Fruit fly (Drosophila melanogaster) whole organism, prepupa: ENCODE results near the gene a10.

Experiments
- CG10631 ChIP-seq: fragments of 200-800 bp; sonication (Bioruptor generic); optimal IDR thresholded peaks from 2 replicates; lab custom pipeline; 2016; ENCODE audit warnings: missing biosample characterization, missing genetic modification characterization
- CG11294 ChIP-seq: fragments of 200-800 bp; sonication (Bioruptor generic); IDR thresholded peaks from 2 replicates; pipeline ENCODE4 v1.3.6; 2022; ENCODE audit warnings: missing biosample characterization, missing genetic modification characterization
- CG11762 ChIP-seq: fragments of 200-800 bp; sonication (Bioruptor generic); optimal IDR thresholded peaks from 3 replicates; lab custom pipeline; 2016; ENCODE audit warnings: missing biosample characterization, missing genetic modification characterization; ENCODE audit not compliant: insufficient read depth
- CG11902 ChIP-seq: fragments of 200-800 bp; sonication (Bioruptor generic); optimal IDR thresholded peaks from 3 replicates; lab custom pipeline; 2016; ENCODE audit warnings: missing biosample characterization, missing genetic modification characterization
- CG15336 ChIP-seq: fragments of 200-800 bp; sonication (Bioruptor generic); IDR thresholded peaks from 2 replicates; pipeline ENCODE4 v1.3.6; 2022; ENCODE audit warnings: missing biosample characterization, missing genetic modification characterization
- CG32006 ChIP-seq: fragments of 200-800 bp; sonication (Bioruptor generic); optimal IDR thresholded peaks from 3 replicates; lab custom pipeline; 2017; ENCODE audit warnings: missing biosample characterization, mild to moderate bottlenecking, missing genetic modification characterization
- CG34406 ChIP-seq: fragments of 200-800 bp; sonication (Bioruptor generic); optimal IDR thresholded peaks from 3 replicates; lab custom pipeline; 2016; ENCODE audit warnings: missing biosample characterization, missing genetic modification characterization
- CG3919 ChIP-seq: fragments of 200-800 bp; sonication (Bioruptor generic); optimal IDR thresholded peaks from 3 replicates; lab custom pipeline; 2016; ENCODE audit warnings: missing biosample characterization, missing genetic modification characterization
- CG6163 ChIP-seq: fragments of 200-800 bp; sonication (Bioruptor generic); IDR thresholded peaks from 3 replicates; pipeline ENCODE4 v1.3.6; 2022; ENCODE audit warnings: missing biosample characterization, missing genetic modification characterization
- CG6276 ChIP-seq: fragments of 200-800 bp; sonication (Bioruptor generic); optimal IDR thresholded peaks from 2 replicates; lab custom pipeline; 2017; ENCODE audit warnings: missing biosample characterization, mild to moderate bottlenecking, missing genetic modification characterization
- CG6854 ChIP-seq: fragments of 200-800 bp; sonication (Bioruptor generic); optimal IDR thresholded peaks from 2 replicates; lab custom pipeline; 2017; ENCODE audit warnings: missing biosample characterization, mild to moderate bottlenecking, missing genetic modification characterization
- CG7368 ChIP-seq: fragments of 200-800 bp; sonication (Bioruptor generic); optimal IDR thresholded peaks from 3 replicates; lab custom pipeline; 2016; ENCODE audit warnings: missing biosample characterization, missing genetic modification characterization
- CG8119 ChIP-seq: fragments of 200-800 bp; sonication (Bioruptor generic); IDR thresholded peaks from 3 replicates; pipeline ENCODE4 v1.3.6; 2022; ENCODE audit warnings: missing biosample characterization, missing genetic modification characterization
- CG8632 ChIP-seq: fragments of 200-800 bp; sonication (Bioruptor generic); optimal IDR thresholded peaks from 3 replicates; lab custom pipeline; 2016; ENCODE audit warnings: missing biosample characterization, missing genetic modification characterization
- Eip75B ChIP-seq: fragments of 200-800 bp; sonication (Bioruptor generic); optimal IDR thresholded peaks from 3 replicates; lab custom pipeline; 2016; ENCODE audit warnings: missing biosample characterization, missing genetic modification characterization
- Eip78C ChIP-seq: fragments of 200-800 bp; sonication (Bioruptor generic); peaks from one replicate; lab custom pipeline; 2016; ENCODE audit warnings: missing biosample characterization, missing genetic modification characterization
- Eip93F ChIP-seq: fragments of 200-800 bp; sonication (Bioruptor generic); optimal IDR thresholded peaks from 2 replicates; lab custom pipeline; 2016; ENCODE audit warnings: missing biosample characterization, mild to moderate bottlenecking, missing genetic modification characterization
- Ets96B ChIP-seq: fragments of 200-800 bp; optimal IDR thresholded peaks from 2 replicates; lab custom pipeline; 2019; ENCODE audit warnings: missing biosample characterization, mild to moderate bottlenecking, missing genetic modification characterization, moderate library complexity
- Gug ChIP-seq: fragments of 200-800 bp; sonication (Bioruptor generic); IDR thresholded peaks from 2 replicates; pipeline ENCODE4 v1.3.6; 2022; ENCODE audit warnings: missing biosample characterization, missing genetic modification characterization
- Hr38 ChIP-seq: sonication (Bioruptor generic); optimal IDR thresholded peaks from 2 replicates; lab custom pipeline; 2016; ENCODE audit warnings: missing biosample characterization, missing genetic modification characterization
- Hr39 ChIP-seq: fragments of 200-800 bp; sonication (Bioruptor generic); optimal IDR thresholded peaks from 2 replicates; lab custom pipeline; 2016; ENCODE audit warnings: missing biosample characterization, missing genetic modification characterization
- Hr4 ChIP-seq: fragments of 200-800 bp; sonication (Bioruptor generic); optimal IDR thresholded peaks from 3 replicates; lab custom pipeline; 2016; ENCODE audit warnings: missing biosample characterization, missing genetic modification characterization
- Lpt ChIP-seq: fragments of 200-800 bp; sonication (Bioruptor generic); optimal IDR thresholded peaks from 3 replicates; lab custom pipeline; 2016; ENCODE audit warnings: missing biosample characterization, missing genetic modification characterization
- Met ChIP-seq: fragments of 200-800 bp; sonication (Bioruptor generic); optimal IDR thresholded peaks from 3 replicates; lab custom pipeline; 2016; ENCODE audit warnings: missing biosample characterization, missing genetic modification characterization
- OdsH ChIP-seq: fragments of 200-800 bp; sonication (Bioruptor generic); optimal IDR thresholded peaks from 3 replicates; lab custom pipeline; 2016; ENCODE audit warnings: missing biosample characterization, missing genetic modification characterization
- Smox ChIP-seq: fragments of 200-800 bp; sonication (Bioruptor generic); optimal IDR thresholded peaks from 3 replicates; lab custom pipeline; 2016; ENCODE audit warnings: missing biosample characterization, missing genetic modification characterization
- Sox102F ChIP-seq: fragments of 200-800 bp; sonication (Bioruptor generic); optimal IDR thresholded peaks from 2 replicates; lab custom pipeline; 2016; ENCODE audit warnings: missing biosample characterization, mild to moderate bottlenecking, missing genetic modification characterization
- Sox15 ChIP-seq: fragments of 200-800 bp; sonication (Bioruptor generic); optimal IDR thresholded peaks from 3 replicates; lab custom pipeline; 2016; ENCODE audit warnings: missing biosample characterization, missing genetic modification characterization
- achi ChIP-seq: fragments of 200-800 bp; sonication (Bioruptor generic); optimal IDR thresholded peaks from 3 replicates; lab custom pipeline; 2016; ENCODE audit warnings: missing biosample characterization, missing genetic modification characterization
- acj6 ChIP-seq: fragments of 200-800 bp; sonication (Bioruptor generic); optimal IDR thresholded peaks from 3 replicates; lab custom pipeline; 2016; ENCODE audit warnings: missing biosample characterization, missing genetic modification characterization
- cyc ChIP-seq: fragments of 200-800 bp; sonication (Bioruptor generic); optimal IDR thresholded peaks from 3 replicates; lab custom pipeline; 2016; ENCODE audit warnings: missing biosample characterization, missing genetic modification characterization
- dac ChIP-seq: fragments of 200-800 bp; sonication (Bioruptor generic); optimal IDR thresholded peaks from 2 replicates; lab custom pipeline; 2017; ENCODE audit warnings: missing biosample characterization, mild to moderate bottlenecking, missing genetic modification characterization
- dsx ChIP-seq: fragments of 200-800 bp; optimal IDR thresholded peaks from 3 replicates; lab custom pipeline; 2019; ENCODE audit warnings: missing biosample characterization, mild to moderate bottlenecking, missing genetic modification characterization, moderate library complexity; ENCODE audit not compliant: poor library complexity, severe bottlenecking
- fd59A ChIP-seq: fragments of 200-800 bp; sonication (Bioruptor generic); optimal IDR thresholded peaks from 2 replicates; lab custom pipeline; 2017; ENCODE audit warnings: missing biosample characterization, mild to moderate bottlenecking, missing genetic modification characterization, missing genetic modification reagents
- fd85E ChIP-seq: fragments of 200-800 bp; sonication (Bioruptor generic); optimal IDR thresholded peaks from 3 replicates; lab custom pipeline; 2016; ENCODE audit warnings: missing biosample characterization, missing genetic modification characterization
- fkh ChIP-seq: fragments of 200-800 bp; sonication (Bioruptor generic); optimal IDR thresholded peaks from 3 replicates; lab custom pipeline; 2017; ENCODE audit warnings: missing biosample characterization, mild to moderate bottlenecking, missing genetic modification characterization, moderate library complexity
- net ChIP-seq: fragments of 200-800 bp; sonication (Bioruptor generic); optimal IDR thresholded peaks from 3 replicates; lab custom pipeline; 2016; ENCODE audit warnings: missing biosample characterization, missing genetic modification characterization
- pdm3 ChIP-seq: fragments of 200-800 bp; sonication (Bioruptor generic); optimal IDR thresholded peaks from 3 replicates; lab custom pipeline; 2016; ENCODE audit warnings: missing biosample characterization, missing genetic modification characterization
- salr ChIP-seq, 2 experiments: fragments of 200-800 bp; sonication (Bioruptor generic); optimal IDR thresholded peaks; 3 replicates each; lab custom pipeline; 2016 to 2018; ENCODE audit warnings: missing biosample characterization in 2 of 2, missing genetic modification characterization in 2 of 2, mild to moderate bottlenecking in 1 of 2
- spab ChIP-seq: fragments of 200-800 bp; sonication (Bioruptor generic); optimal IDR thresholded peaks from 2 replicates; lab custom pipeline; 2017; ENCODE audit warnings: missing biosample characterization, mild to moderate bottlenecking, missing genetic modification characterization, missing genetic modification reagents
- ss ChIP-seq, 2 experiments: fragments of 200-800 bp; sonication (Bioruptor generic); optimal IDR thresholded peaks; 2 replicates in 1 of 2; 3 replicates in 1 of 2; lab custom pipeline; 2017 to 2018; ENCODE audit warnings: mild to moderate bottlenecking in 2 of 2, missing biosample characterization in 2 of 2, missing genetic modification characterization in 2 of 2, moderate library complexity in 1 of 2
- svp ChIP-seq: fragments of 200-800 bp; sonication (Bioruptor generic); peaks from one replicate; lab custom pipeline; 2016; ENCODE audit warnings: missing biosample characterization, missing genetic modification characterization
- topi ChIP-seq: fragments of 200-800 bp; sonication (Bioruptor generic); optimal IDR thresholded peaks from 3 replicates; lab custom pipeline; 2016; ENCODE audit warnings: missing biosample characterization, missing genetic modification characterization
- vri ChIP-seq: fragments of 200-800 bp; sonication (Bioruptor generic); optimal IDR thresholded peaks from 3 replicates; lab custom pipeline; 2016; ENCODE audit warnings: missing biosample characterization, mild to moderate bottlenecking, missing genetic modification characterization

Gene a10

dm6 chr3L:17009715-17010491 is 13.6 kb downstream of the a10 start (continued):
- TF ChIP-seq CG10631 (GFP tag; lab: Kevin White, UChicago) (no peak), Sox102F (peak; percentile 6), achi (GFP tag; lab: Kevin White, UChicago) (no peak), CG11294 (GFP tag; lab: Robert Waterston, UW) (no peak), fd85E (GFP tag; lab: Kevin White, UChicago) (no peak), CG3919 (GFP tag; lab: Kevin White, UChicago) (peak; percentile 1), CG11762 (GFP tag; lab: Kevin White, UChicago) (no peak), ss (GFP tag; optimal IDR thresholded peaks at IDR 0.05; lab: Kevin White, UChicago) (peak; percentile 54 to 62), CG7368 (GFP tag; lab: Kevin White, UChicago) (no peak), svp (GFP tag; lab: Kevin White, UChicago) (peak; percentile 97), topi (GFP tag; lab: Kevin White, UChicago) (peak; percentile 29), CG15336 (no peak), CG6163 (peak; percentile 35), CG11902 (peak; percentile 12), dsx (GFP tag; lab: Kevin White, UChicago) (peak; percentile 41), Lpt (peak; percentile 50), Eip75B (peak; percentile 56), net (GFP tag; lab: Kevin White, UChicago) (no peak), OdsH (peak; percentile 56), Sox15 (no peak), Smox (GFP tag; lab: Kevin White, UChicago) (peak; percentile 47), cyc (GFP tag; lab: Kevin White, UChicago) (peak; percentile 15), Hr38 (no peak), fd59A (GFP tag; lab: Kevin White, UChicago) (no peak), spab (GFP tag; lab: Kevin White, UChicago) (no peak), CG34406 (GFP tag; lab: Kevin White, UChicago) (peak; percentile 45), fkh (GFP tag; lab: Kevin White, UChicago) (peak; percentile 99), acj6 (GFP tag; lab: Kevin White, UChicago) (peak; percentile 29), pdm3 (GFP tag; lab: Kevin White, UChicago) (peak; percentile 26), CG6854 (GFP tag; lab: Kevin White, UChicago) (peak; percentile 43)
- TF ChIP-seq, all 60 proteins: peak for 39

DNA sequence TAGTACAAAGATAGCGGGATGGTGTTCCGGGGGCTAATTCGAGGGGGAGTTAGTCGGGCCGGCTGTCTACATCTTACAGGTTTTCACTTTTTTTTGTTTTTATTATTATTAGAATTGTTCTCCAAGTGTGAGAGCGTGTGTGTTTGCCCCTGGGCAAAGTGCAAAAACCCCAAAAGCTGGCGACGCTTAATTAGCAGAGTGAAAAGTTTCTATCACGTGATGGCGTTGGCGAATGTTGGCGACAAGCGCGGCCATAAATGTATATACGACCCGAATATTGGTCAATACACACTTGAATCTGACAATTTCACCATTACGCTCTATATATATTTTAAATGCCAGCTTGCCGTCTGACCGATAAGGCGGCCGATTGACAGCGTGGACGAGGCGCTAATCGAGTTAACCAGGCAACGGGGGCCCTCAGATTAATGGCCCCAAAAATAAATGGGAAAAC is 14.6 kb downstream of the a10 start:
- TF ChIP-seq Ets96B (tag; lab: Kevin White, UChicago): no peak
- TF ChIP-seq Hr38: no peak
- TF ChIP-seq svp (GFP tag; lab: Kevin White, UChicago): peak; percentile 42
- TF ChIP-seq CG10631 (GFP tag; lab: Kevin White, UChicago): no peak
- peak; percentile 39 for TF ChIP-seq Eip78C (GFP tag; lab: Kevin White, UChicago)
- no peak for TF ChIP-seq CG8632
- peak; percentile 41 for TF ChIP-seq fkh (GFP tag; lab: Kevin White, UChicago)
- TF ChIP-seq Hr4: no peak
- no peak for TF ChIP-seq dac (GFP tag; lab: Kevin White, UChicago)
- no peak for TF ChIP-seq Gug (GFP tag; lab: Robert Waterston, UW)
- TF ChIP-seq achi (GFP tag; lab: Kevin White, UChicago): no peak
- TF ChIP-seq Met (GFP tag; lab: Kevin White, UChicago): no peak
- TF ChIP-seq salr (GFP tag; optimal IDR thresholded peaks at IDR 0.05; lab: Kevin White, UChicago): no peak
- TF ChIP-seq vri (GFP tag; lab: Kevin White, UChicago): peak; percentile 74
- peak; percentile 65 for TF ChIP-seq Eip93F (GFP tag; lab: Kevin White, UChicago)
- no peak for TF ChIP-seq CG6276
- TF ChIP-seq Lpt: no peak
- no peak for TF ChIP-seq CG32006 (GFP tag; lab: Kevin White, UChicago)
- no peak for TF ChIP-seq CG8119 (GFP tag; lab: Robert Waterston, UW)
- TF ChIP-seq Hr39 (GFP tag; lab: Kevin White, UChicago): no peak
- 0 out of 3 replicates have a peak, but pooled peaks have one; percentile 21 for TF ChIP-seq CG6163
